Fruit fly (Drosophila melanogaster) whole organism, pupa: ENCODE results near the gene CG13096.

ENCODE experiments used
- CG13204 ChIP-seq: fragments of 200-800 bp; sonication (Bioruptor generic); optimal IDR thresholded peaks from 2 replicates; lab custom pipeline; 2018; ENCODE audit warnings: missing biosample characterization, mild to moderate bottlenecking, missing genetic modification characterization, moderate library complexity
- CG17806 ChIP-seq: fragments of 200-800 bp; sonication (Bioruptor generic); optimal IDR thresholded peaks from 2 replicates; lab custom pipeline; 2018; ENCODE audit warnings: missing biosample characterization, mild to moderate bottlenecking, missing genetic modification characterization, moderate library complexity
- CG9948 ChIP-seq: fragments of 200-800 bp; sonication (Bioruptor generic); optimal IDR thresholded peaks from 2 replicates; lab custom pipeline; 2018; ENCODE audit warnings: missing biosample characterization, mild to moderate bottlenecking, missing genetic modification characterization, moderate library complexity
- Ets98B ChIP-seq: fragments of 200-800 bp; sonication (Bioruptor generic); IDR thresholded peaks from 2 replicates; pipeline ENCODE4 v1.3.6; 2022; ENCODE audit warnings: missing biosample characterization, missing genetic modification characterization
- Pif1A ChIP-seq: fragments of 200-800 bp; sonication (Bioruptor generic); optimal IDR thresholded peaks from 3 replicates; lab custom pipeline; 2016; ENCODE audit warnings: missing biosample characterization, missing genetic modification characterization
- gl ChIP-seq: fragments of 200-800 bp; sonication (Bioruptor generic); optimal IDR thresholded peaks from 2 replicates; lab custom pipeline; 2018; ENCODE audit warnings: missing biosample characterization, mild to moderate bottlenecking, missing genetic modification characterization

DNA sequence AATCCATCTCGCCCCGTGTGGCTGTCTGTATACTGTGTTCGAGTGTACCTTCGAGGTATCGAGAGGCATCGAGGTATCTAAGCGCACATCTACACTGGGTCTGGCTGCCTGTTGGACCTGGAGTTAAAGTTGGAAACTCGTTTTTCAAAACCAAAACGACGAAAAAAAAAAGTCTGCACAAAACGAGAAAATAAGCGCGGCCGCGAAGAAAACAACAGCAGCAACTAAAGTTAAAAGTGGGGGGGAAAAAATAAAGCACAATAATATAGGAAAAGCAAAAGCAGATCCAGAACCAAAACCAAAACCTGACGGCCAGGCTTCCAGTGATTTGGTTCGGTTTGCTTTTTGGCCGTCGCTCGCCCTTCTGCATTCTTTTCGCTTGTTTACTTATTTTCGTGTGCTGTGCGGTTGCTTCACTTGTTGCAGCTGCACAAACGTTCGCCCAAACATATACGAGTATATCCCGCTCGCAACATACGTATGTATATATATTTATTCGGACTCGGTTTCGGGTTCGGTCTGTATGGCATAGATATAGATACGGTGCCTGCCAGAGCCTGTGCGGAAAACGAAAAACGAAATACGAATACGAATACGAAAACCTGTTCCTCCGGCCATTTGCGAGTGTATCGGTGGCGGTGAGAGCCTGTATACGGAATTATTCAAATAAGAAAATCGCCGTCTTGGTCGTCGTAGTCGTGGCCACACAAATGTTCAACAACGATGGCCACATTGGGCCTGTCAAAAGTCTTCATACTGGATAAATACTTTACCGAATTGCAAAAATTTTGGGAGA, 32.6 kb downstream of the CG13096 start:
- TF ChIP-seq Ets98B (GFP tag; lab: Robert Waterston, UW) (peak; percentile 75), gl (tag; lab: Kevin White, UChicago) (peak; percentile 98), CG17806 (peak; percentile 90), Pif1A (GFP tag; lab: Kevin White, UChicago) (peak; percentile 93), CG9948 (peak; percentile 88), CG13204 (peak; percentile 97)
